Worm (Caenorhabditis elegans) whole organism, L4/young adult: ENCODE measurements around the gene F10D7.4.

ENCODE experiments used
- W03F9.2 ChIP-seq: fragments of 150-350 bp; optimal IDR thresholded peaks from 2 replicates; lab custom pipeline; 2014; ENCODE audit warnings: missing biosample characterization, missing genetic modification characterization
- him-1 ChIP-seq: sonication (generic microtip); optimal IDR thresholded peaks from 2 replicates; lab custom pipeline; 2016; ENCODE audit warnings: missing genotype, missing genetic modification reagents, missing genetic modification characterization, missing compliant biosample characterization

DNA sequence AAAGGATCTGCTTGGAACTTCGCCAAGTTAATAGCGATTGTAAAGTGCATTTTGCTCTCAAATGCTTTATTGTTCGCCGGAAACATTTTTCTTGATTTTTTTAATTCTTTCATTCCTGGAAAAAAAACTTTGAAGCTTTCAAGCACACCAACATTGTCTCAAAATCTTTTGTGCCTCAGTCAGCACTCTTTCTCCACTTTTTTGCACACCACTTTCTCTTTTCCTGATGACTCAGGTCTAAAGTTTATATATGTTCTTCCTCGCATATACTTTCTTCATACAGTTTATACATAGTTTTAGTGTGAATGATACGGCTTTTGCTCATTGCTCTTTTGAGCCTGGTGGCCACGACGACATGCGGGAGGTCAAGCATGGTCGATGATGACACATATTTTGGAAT lies 48.1 kb downstream of the F10D7.4 start, which contains the start of gene C53C11.5:
- TF ChIP-seq him-1 (tag; lab: Kevin White, UChicago) (no peak), W03F9.2 (tag; lab: Kevin White, UChicago) (no peak)
